Worm (Caenorhabditis elegans): ENCODE data around the gene chil-27.
A peak's percentile ranks its signal among the peaks of the same experiment; 100 is the strongest.

Gene chil-27

ce11 chrII:9470027-9470426 is 7.6 kb upstream of the chil-27 start, which contains the start of gene T19H5.6:
TSS of gene T19H5.6 (minus strand) at chrII:9470221.
- TF ChIP-seq nhr-76 (tag; optimal IDR thresholded peaks at IDR 0.05), result no peak
- TF ChIP-seq nhr-41 (GFP tag; IDR thresholded peaks at IDR 0.05), result no peak
- TF ChIP-seq snpc-1.2 (GFP tag; IDR thresholded peaks at IDR 0.05), result no peak
- TF ChIP-seq nhr-28 (tag; optimal IDR thresholded peaks at IDR 0.05), result peak; percentile 40
- no peak for TF ChIP-seq Y105C5A.15 (GFP tag; IDR thresholded peaks at IDR 0.05)
- TF ChIP-seq lin-13 (GFP tag; optimal IDR thresholded peaks at IDR 0.05), result no peak
- TF ChIP-seq unc-62 (GFP tag; optimal IDR thresholded peaks at IDR 0.05 in 1 of 2), result no peak
- TF ChIP-seq unc-62 (tag; optimal IDR thresholded peaks at IDR 0.05), result no peak
- no peak for TF ChIP-seq ztf-7 (tag; optimal IDR thresholded peaks at IDR 0.05)
- no peak for TF ChIP-seq unc-39 (tag; optimal IDR thresholded peaks at IDR 0.05)
- no peak for TF ChIP-seq lin-39 (tag; optimal IDR thresholded peaks at IDR 0.05)
- TF ChIP-seq daf-8 (GFP tag; IDR thresholded peaks at IDR 0.05), result no peak
- TF ChIP-seq aly-2 (tag; optimal IDR thresholded peaks at IDR 0.05), result no peak
- no peak for TF ChIP-seq tra-1 (GFP tag; IDR thresholded peaks at IDR 0.05)
- no peak for TF ChIP-seq nhr-11 (tag; optimal IDR thresholded peaks at IDR 0.05)
- TF ChIP-seq Y48G9A.11 (GFP tag; IDR thresholded peaks at IDR 0.05), result no peak
- TF ChIP-seq pqm-1 (tag; optimal IDR thresholded peaks at IDR 0.05), result peak; percentile 88
- no peak for TF ChIP-seq zfp-3 (GFP tag; conservative IDR thresholded peaks at IDR 0.05)
- TF ChIP-seq daf-12 (tag; optimal IDR thresholded peaks at IDR 0.05), result no peak
- no peak for TF ChIP-seq Y5F2A.4 (GFP tag; optimal IDR thresholded peaks at IDR 0.05)
- no peak for TF ChIP-seq daf-16 (GFP tag; optimal IDR thresholded peaks at IDR 0.05)
- TF ChIP-seq daf-16 (tag; optimal IDR thresholded peaks at IDR 0.05), result peak; percentile 72
- TF ChIP-seq ceh-28 (tag; optimal IDR thresholded peaks at IDR 0.05), result no peak
- TF ChIP-seq rbr-2 (tag; optimal IDR thresholded peaks at IDR 0.05), result no peak
- no peak for TF ChIP-seq nhr-6 (tag; optimal IDR thresholded peaks at IDR 0.05)
- TF ChIP-seq nhr-48 (tag; optimal IDR thresholded peaks at IDR 0.05), result no peak

- TF ChIP-seq nhr-28 (tag; optimal IDR thresholded peaks at IDR 0.05) (no peak), Y48G9A.11 (GFP tag; IDR thresholded peaks at IDR 0.05) (no peak), mdl-1 (tag; optimal IDR thresholded peaks at IDR 0.05) (no peak), unc-130 (GFP tag; optimal IDR thresholded peaks at IDR 0.05) (no peak), unc-62 (GFP tag; optimal IDR thresholded peaks at IDR 0.05 in 1 of 2) (peak in 1 of 2 experiments; percentile 82), unc-62 (tag; optimal IDR thresholded peaks at IDR 0.05) (no peak), aha-1 (tag) (no peak), nhr-6 (tag; optimal IDR thresholded peaks at IDR 0.05) (no peak)
These were observed 3.1 kb upstream of the chil-27 start, which contains the start of the genes chil-25 and chil-26 for ce11 chrII:9474367-9475105. TSS of gene chil-25 (minus strand) at chrII:9474467. TSS of gene chil-26 (plus strand) at chrII:9475055.

ce11 chrII:9480006-9480405 is 2.3 kb downstream of the chil-27 start, which contains the start of gene T19H5.7:
TSS of gene T19H5.7 (minus strand) at chrII:9480106.
- no peak for TF ChIP-seq hmg-1.1 (GFP tag; IDR thresholded peaks at IDR 0.05)
- TF ChIP-seq lir-3 (tag; optimal IDR thresholded peaks at IDR 0.05), result no peak
- TF ChIP-seq ztf-7 (tag; optimal IDR thresholded peaks at IDR 0.05), result no peak
- no peak for TF ChIP-seq ztf-11 (tag; optimal IDR thresholded peaks at IDR 0.05)
- TF ChIP-seq nhr-48 (tag; optimal IDR thresholded peaks at IDR 0.05), result no peak
- TF ChIP-seq tag-97 (GFP tag; IDR thresholded peaks at IDR 0.05), result no peak
- TF ChIP-seq cey-2 (tag; optimal IDR thresholded peaks at IDR 0.05; ENCODE audit: borderline replicate concordance, insufficient read depth), result no peak
- no peak for TF ChIP-seq aha-1 (tag)
- TF ChIP-seq egl-43 (GFP tag; IDR thresholded peaks at IDR 0.05), result no peak
- no peak for TF ChIP-seq Y105C5A.15 (GFP tag; IDR thresholded peaks at IDR 0.05)

- no peak for TF ChIP-seq F49E8.2 (tag; optimal IDR thresholded peaks at IDR 0.05; ENCODE audit: borderline replicate concordance)
- TF ChIP-seq sdz-12 (GFP tag; optimal IDR thresholded peaks at IDR 0.05), result no peak
- no peak for TF ChIP-seq attf-4 (tag; optimal IDR thresholded peaks at IDR 0.05)
- TF ChIP-seq snpc-1.2 (GFP tag; IDR thresholded peaks at IDR 0.05), result no peak
- TF ChIP-seq daf-19 (GFP tag; conservative IDR thresholded peaks at IDR 0.05), result no peak
- TF ChIP-seq lin-13 (GFP tag; optimal IDR thresholded peaks at IDR 0.05), result no peak
- no peak for TF ChIP-seq php-3 (GFP tag; IDR thresholded peaks at IDR 0.05)
- peak; percentile 87 for TF ChIP-seq aha-1 (tag)
- TF ChIP-seq nhr-6 (tag; optimal IDR thresholded peaks at IDR 0.05), result no peak
- no peak for TF ChIP-seq dpl-1 (GFP tag; optimal IDR thresholded peaks at IDR 0.05)
- no peak for TF ChIP-seq lin-38 (GFP tag; IDR thresholded peaks at IDR 0.05)
- no peak for TF ChIP-seq mxl-2 (GFP tag; conservative IDR thresholded peaks at IDR 0.05)
- TF ChIP-seq lin-15B (tag; optimal IDR thresholded peaks at IDR 0.05), result no peak
- TF ChIP-seq hmg-1.1 (GFP tag; IDR thresholded peaks at IDR 0.05), result no peak
- no peak for TF ChIP-seq unc-39 (tag; optimal IDR thresholded peaks at IDR 0.05)
- no peak for TF ChIP-seq unc-62 (GFP tag; optimal IDR thresholded peaks at IDR 0.05 in 1 of 2)
- TF ChIP-seq unc-62 (tag; optimal IDR thresholded peaks at IDR 0.05), result no peak
- no peak for TF ChIP-seq fos-1 (tag; optimal IDR thresholded peaks at IDR 0.05)
- no peak for TF ChIP-seq F37D6.2 (tag; optimal IDR thresholded peaks at IDR 0.05)
- TF ChIP-seq pqm-1 (tag; optimal IDR thresholded peaks at IDR 0.05), result no peak
These were observed 3.8 kb downstream of the chil-27 start for ce11 chrII:9481427-9481826.
